Fruit fly (Drosophila melanogaster): ENCODE results near the gene Sfp84E.

Gene Sfp84E

dm6 chr3R:7962778-7963494, 17.2 kb downstream of the Sfp84E start (continued):
- TF ChIP-seq CG12769 (tag; optimal IDR thresholded peaks at IDR 0.05) (no peak), CG7372 (GFP tag; IDR thresholded peaks at IDR 0.05) (no peak), chn (GFP tag; optimal IDR thresholded peaks at IDR 0.05) (peak; percentile 11), sc (optimal IDR thresholded peaks at IDR 0.05) (no peak), sc (GFP tag; optimal IDR thresholded peaks at IDR 0.05) (peak; percentile 75), Pdp1 (GFP tag; optimal IDR thresholded peaks at IDR 0.05) (no peak), sr (GFP tag; IDR thresholded peaks at IDR 0.05) (0 out of 3 replicates have a peak, but pooled peaks have one; percentile 10), CG8290 (GFP tag; optimal IDR thresholded peaks at IDR 0.05) (no peak), CG8290 (tag; optimal IDR thresholded peaks at IDR 0.05) (no peak), zfh2 (GFP tag; optimal IDR thresholded peaks at IDR 0.05) (no peak), rib (GFP tag; IDR thresholded peaks at IDR 0.05) (no peak; the same call in 1 of the 2 replicates), maf-S (GFP tag; optimal IDR thresholded peaks at IDR 0.05) (no peak), Ravus (GFP tag; IDR thresholded peaks at IDR 0.05) (no peak), Elba2 (GFP tag; optimal IDR thresholded peaks at IDR 0.05) (no peak), lbe (GFP tag; optimal IDR thresholded peaks at IDR 0.05) (no peak), Doc3 (GFP tag; IDR thresholded peaks at IDR 0.05; ENCODE audit: partially characterized antibody) (no peak), Asciz (GFP tag; optimal IDR thresholded peaks at IDR 0.05) (peak; percentile 55), sqz (GFP tag; optimal IDR thresholded peaks at IDR 0.05) (peak; percentile 45), Spps (tag; optimal IDR thresholded peaks at IDR 0.05) (peak; percentile 34), CG4730 (GFP tag; IDR thresholded peaks at IDR 0.05) (no peak), CG42726 (GFP tag; IDR thresholded peaks at IDR 0.05; ENCODE audit: partially characterized antibody) (no peak), pum (GFP tag; optimal IDR thresholded peaks at IDR 0.05) (peak; percentile 30), bab2 (GFP tag; optimal IDR thresholded peaks at IDR 0.05) (no peak), Gug (GFP tag; IDR thresholded peaks at IDR 0.05) (peak; percentile 9; the same call in 1 of the 4 replicates), pros (GFP tag; optimal IDR thresholded peaks at IDR 0.05) (no peak), nom (GFP tag; optimal IDR thresholded peaks at IDR 0.05) (no peak), CG1792 (GFP tag; optimal IDR thresholded peaks at IDR 0.05) (no peak), CG17186 (GFP tag; optimal IDR thresholded peaks at IDR 0.05) (no peak), exex (tag; optimal IDR thresholded peaks at IDR 0.05) (no peak), CG14860 (GFP tag; IDR thresholded peaks at IDR 0.05; ENCODE audit: partially characterized antibody) (0 out of 3 replicates have a peak, but pooled peaks have one; percentile 34), CG6813 (GFP tag; optimal IDR thresholded peaks at IDR 0.05) (peak; percentile 4), mld (GFP tag; IDR thresholded peaks at IDR 0.05; ENCODE audit: partially characterized antibody) (no peak), Hey (tag; optimal IDR thresholded peaks at IDR 0.05) (no peak), CG12071 (GFP tag; optimal IDR thresholded peaks at IDR 0.05) (no peak), CG31365 (tag; optimal IDR thresholded peaks at IDR 0.05) (no peak), jumu (GFP tag; optimal IDR thresholded peaks at IDR 0.05) (no peak), emc (GFP tag; optimal IDR thresholded peaks at IDR 0.05) (no peak), Mrtf (GFP tag; IDR thresholded peaks at IDR 0.05) (no peak), ATbp (GFP tag; optimal IDR thresholded peaks at IDR 0.05) (peak; percentile 55), dpn (GFP tag; optimal IDR thresholded peaks at IDR 0.05) (no peak), psq (GFP tag; optimal IDR thresholded peaks at IDR 0.05) (no peak), unc-4 (GFP tag; IDR thresholded peaks at IDR 0.05; ENCODE audit: partially characterized antibody) (no peak), CG11398 (GFP tag; optimal IDR thresholded peaks at IDR 0.05) (no peak), TFAM (GFP tag; optimal IDR thresholded peaks at IDR 0.05) (no peak), HLH3B (GFP tag; IDR thresholded peaks at IDR 0.05) (no peak; the same call in 1 of the 2 replicates), CG12744 (GFP tag; optimal IDR thresholded peaks at IDR 0.05) (no peak), sim (GFP tag; IDR thresholded peaks at IDR 0.05) (no peak), Meics (GFP tag; optimal IDR thresholded peaks at IDR 0.05) (no peak), CG1529 (GFP tag; optimal IDR thresholded peaks at IDR 0.05) (peak; percentile 55), cad (GFP tag; optimal IDR thresholded peaks at IDR 0.05) (no peak)
